Fruit fly (Drosophila melanogaster): ENCODE data around the gene GluClalpha.

DNA sequence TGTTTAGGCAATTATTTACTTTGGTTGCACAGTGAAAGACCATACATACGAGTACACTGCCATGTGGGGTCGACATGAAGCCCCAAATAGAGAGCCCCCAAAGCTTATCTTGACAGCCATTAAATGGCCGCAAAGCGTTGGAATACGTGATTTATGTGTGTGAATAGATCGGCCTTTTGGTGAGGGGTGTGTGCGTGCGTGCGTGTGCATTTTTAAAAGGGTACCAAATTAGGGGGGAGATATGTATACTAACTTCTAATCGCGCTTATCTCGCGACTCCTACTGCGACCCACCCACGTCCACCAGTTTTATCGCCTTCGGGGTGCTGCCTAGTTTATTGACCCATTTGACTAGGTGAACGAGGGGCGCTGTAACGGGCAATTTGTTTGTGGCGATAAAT is 12.4 kb downstream of the GluClalpha start:
- no peak for TF ChIP-seq h (GFP tag; optimal IDR thresholded peaks at IDR 0.05)
- no peak for TF ChIP-seq psq (GFP tag; optimal IDR thresholded peaks at IDR 0.05)
- TF ChIP-seq pan (optimal IDR thresholded peaks at IDR 0.05): no peak

Measured in whole organism, wandering third instar larva.